Worm (Caenorhabditis elegans): ENCODE data around the gene cutl-15.

ce11 chrII:8996064-8996463, 48.6 kb upstream of the cutl-15 start, which contains the start of gene ndub-2:
- no peak for TF ChIP-seq ceh-30 (tag; optimal IDR thresholded peaks at IDR 0.05)
- no peak for TF ChIP-seq tbx-7 (tag; optimal IDR thresholded peaks at IDR 0.05)
- TF ChIP-seq C08G9.2 (tag; optimal IDR thresholded peaks at IDR 0.05), result no peak
- no peak for TF ChIP-seq unc-55 (GFP tag; optimal IDR thresholded peaks at IDR 0.05)

Measured in whole organism, late embryonic.